Worm (Caenorhabditis elegans) whole organism, late embryonic: ENCODE data around the gene R05H5.3.

Experiments used
- C08G9.2 ChIP-seq: sonication (generic microtip); optimal IDR thresholded peaks from 2 replicates; lab custom pipeline; 2016; ENCODE audit warnings: mild to moderate bottlenecking, missing genetic modification characterization, moderate library complexity, missing compliant biosample characterization
- F13H6.1 ChIP-seq: sonication (generic microtip); optimal IDR thresholded peaks from 2 replicates; lab custom pipeline; 2016; ENCODE audit warnings: missing genetic modification characterization, missing compliant biosample characterization
- K02D7.2 ChIP-seq: sonication (generic microtip); optimal IDR thresholded peaks from 2 replicates; lab custom pipeline; 2017; ENCODE audit warnings: mild to moderate bottlenecking, missing genetic modification characterization, missing compliant biosample characterization
- T23F11.4 ChIP-seq: fragments of 200-800 bp; sonication (Bioruptor generic); optimal IDR thresholded peaks from 2 replicates; lab custom pipeline; 2018; ENCODE audit warnings: mild to moderate bottlenecking, missing genetic modification characterization, missing compliant biosample characterization
- Y22D7AL.16 ChIP-seq: sonication (generic microtip); optimal IDR thresholded peaks from 2 replicates; lab custom pipeline; 2016; ENCODE audit warnings: missing genetic modification characterization, missing compliant biosample characterization
- ahr-1 ChIP-seq: sonication (generic microtip); optimal IDR thresholded peaks from 2 replicates; lab custom pipeline; 2016; ENCODE audit warnings: missing genetic modification characterization, missing compliant biosample characterization
- ama-1 ChIP-seq: fragments of 150-350 bp; optimal IDR thresholded peaks from 2 replicates; lab custom pipeline; 2014
- ceh-14 ChIP-seq: sonication (generic microtip); optimal IDR thresholded peaks from 2 replicates; lab custom pipeline; 2016; ENCODE audit warnings: missing genotype, missing genetic modification characterization, missing compliant biosample characterization
- ceh-30 ChIP-seq: fragments of 150-350 bp; optimal IDR thresholded peaks from 2 replicates; lab custom pipeline; 2014; ENCODE audit warnings: missing biosample characterization, missing genetic modification characterization
- ceh-31 ChIP-seq: sonication (generic microtip); optimal IDR thresholded peaks from 2 replicates; lab custom pipeline; 2016; ENCODE audit warnings: missing genetic modification characterization, missing compliant biosample characterization
- ceh-34 ChIP-seq: sonication (generic microtip); optimal IDR thresholded peaks from 2 replicates; lab custom pipeline; 2016; ENCODE audit warnings: mild to moderate bottlenecking, missing genetic modification characterization, missing compliant biosample characterization
- ceh-45 ChIP-seq: fragments of 200-800 bp; sonication (Bioruptor generic); IDR thresholded peaks from 2 replicates; pipeline ENCODE4 v1.3.6; 2022; ENCODE audit warnings: missing genetic modification reagents, missing genetic modification characterization, missing compliant biosample characterization
- ceh-48 ChIP-seq: sonication (generic microtip); optimal IDR thresholded peaks from 2 replicates; lab custom pipeline; 2016; ENCODE audit warnings: missing genetic modification characterization, inconsistent platforms, missing compliant biosample characterization
- ceh-6 ChIP-seq: fragments of 200-800 bp; sonication (Bioruptor generic); optimal IDR thresholded peaks from 2 replicates; lab custom pipeline; 2018; ENCODE audit warnings: mild to moderate bottlenecking, missing genetic modification characterization, missing compliant biosample characterization
- dmd-4 ChIP-seq: sonication (generic microtip); optimal IDR thresholded peaks from 2 replicates; lab custom pipeline; 2016; ENCODE audit warnings: borderline replicate concordance, missing genetic modification characterization, missing compliant biosample characterization
- elt-2 ChIP-seq: sonication (generic microtip); optimal IDR thresholded peaks from 2 replicates; lab custom pipeline; 2016; ENCODE audit warnings: missing genetic modification reagents, missing genetic modification characterization, missing compliant biosample characterization
- elt-4 ChIP-seq: sonication (generic microtip); optimal IDR thresholded peaks from 2 replicates; lab custom pipeline; 2016; ENCODE audit warnings: missing genetic modification characterization, missing compliant biosample characterization
- ets-4 ChIP-seq: sonication (generic microtip); optimal IDR thresholded peaks from 2 replicates; lab custom pipeline; 2016; ENCODE audit warnings: missing genetic modification characterization, missing compliant biosample characterization
- eyg-1 ChIP-seq: sonication (generic microtip); optimal IDR thresholded peaks from 2 replicates; lab custom pipeline; 2016; ENCODE audit warnings: missing genotype, missing genetic modification characterization, missing compliant biosample characterization
- fax-1 ChIP-seq: sonication (generic microtip); optimal IDR thresholded peaks from 2 replicates; lab custom pipeline; 2016; ENCODE audit warnings: missing genotype, missing genetic modification characterization, missing compliant biosample characterization
- fkh-10 ChIP-seq: fragments of 150-350 bp; optimal IDR thresholded peaks from 2 replicates; lab custom pipeline; 2014; ENCODE audit warnings: missing biosample characterization, missing genetic modification reagents, missing genetic modification characterization
- gmeb-2 ChIP-seq: sonication (generic microtip); optimal IDR thresholded peaks from 2 replicates; lab custom pipeline; 2016; ENCODE audit warnings: missing genetic modification characterization, inconsistent platforms, missing compliant biosample characterization
- hlh-13 ChIP-seq: fragments of 200-800 bp; sonication (Bioruptor generic); optimal IDR thresholded peaks from 2 replicates; lab custom pipeline; 2018; ENCODE audit warnings: mild to moderate bottlenecking, missing genetic modification characterization, missing compliant biosample characterization
- hlh-15 ChIP-seq: sonication (generic microtip); optimal IDR thresholded peaks from 2 replicates; lab custom pipeline; 2016; ENCODE audit warnings: missing genetic modification characterization, missing compliant biosample characterization
- hlh-30 ChIP-seq: sonication (generic microtip); optimal IDR thresholded peaks from 2 replicates; lab custom pipeline; 2017; ENCODE audit warnings: antibody characterized with exemption, missing genetic modification characterization, missing compliant biosample characterization; ENCODE audit not compliant: insufficient read depth
- hlh-6 ChIP-seq: sonication (generic microtip); optimal IDR thresholded peaks from 2 replicates; lab custom pipeline; 2016; ENCODE audit warnings: missing genotype, missing genetic modification characterization, missing compliant biosample characterization
- hlh-8 ChIP-seq: sonication (generic microtip); optimal IDR thresholded peaks from 2 replicates; lab custom pipeline; 2016; ENCODE audit warnings: missing genotype, missing genetic modification characterization, missing compliant biosample characterization
- lim-6 ChIP-seq: sonication (generic microtip); optimal IDR thresholded peaks from 2 replicates; lab custom pipeline; 2016; ENCODE audit warnings: missing genetic modification characterization, missing compliant biosample characterization
- madf-2 ChIP-seq: sonication (generic microtip); optimal IDR thresholded peaks from 2 replicates; lab custom pipeline; 2017; ENCODE audit warnings: missing genetic modification characterization, missing compliant biosample characterization
- mec-3 ChIP-seq: sonication (generic microtip); optimal IDR thresholded peaks from 2 replicates; lab custom pipeline; 2016; ENCODE audit warnings: borderline replicate concordance, missing genetic modification characterization, missing compliant biosample characterization
- nfya-1 ChIP-seq: sonication (generic microtip); optimal IDR thresholded peaks from 2 replicates; lab custom pipeline; 2017; ENCODE audit warnings: missing genetic modification characterization, mild to moderate bottlenecking, missing compliant biosample characterization, antibody characterized with exemption, moderate library complexity
- nhr-11 ChIP-seq: fragments of 150-350 bp; optimal IDR thresholded peaks from 2 replicates; lab custom pipeline; 2014; ENCODE audit warnings: missing biosample characterization, missing genetic modification characterization
- nhr-232 ChIP-seq: sonication (generic microtip); optimal IDR thresholded peaks from 2 replicates; lab custom pipeline; 2016; ENCODE audit warnings: missing genetic modification characterization, missing compliant biosample characterization
- npax-4 ChIP-seq: sonication (generic microtip); optimal IDR thresholded peaks from 2 replicates; lab custom pipeline; 2016; ENCODE audit warnings: missing genetic modification characterization, missing compliant biosample characterization
- odd-2 ChIP-seq: sonication (generic microtip); optimal IDR thresholded peaks from 2 replicates; lab custom pipeline; 2017; ENCODE audit warnings: antibody characterized with exemption, mild to moderate bottlenecking, missing genetic modification characterization, missing compliant biosample characterization
- pat-9 ChIP-seq: fragments of 200-800 bp; sonication (Bioruptor generic); optimal IDR thresholded peaks from 2 replicates; lab custom pipeline; 2018; ENCODE audit warnings: mild to moderate bottlenecking, missing genetic modification characterization, moderate library complexity, missing compliant biosample characterization
- pax-1 ChIP-seq: fragments of 150-350 bp; optimal IDR thresholded peaks from 2 replicates; lab custom pipeline; 2014; ENCODE audit warnings: missing biosample characterization, missing genetic modification characterization
- pha-2 ChIP-seq: sonication (generic microtip); optimal IDR thresholded peaks from 2 replicates; lab custom pipeline; 2017; ENCODE audit warnings: mild to moderate bottlenecking, missing genetic modification characterization, missing compliant biosample characterization
- pha-4 ChIP-seq: fragments of 150-350 bp; optimal IDR thresholded peaks from 2 replicates; lab custom pipeline; 2018; ENCODE audit warnings: missing biosample characterization, missing genetic modification reagents, missing genetic modification characterization
- pqm-1 ChIP-seq: sonication (generic microtip); optimal IDR thresholded peaks from 2 replicates; lab custom pipeline; 2016; ENCODE audit warnings: missing genetic modification characterization, missing compliant biosample characterization
- pros-1 ChIP-seq: fragments of 150-350 bp; optimal IDR thresholded peaks from 2 replicates; lab custom pipeline; 2014; ENCODE audit warnings: missing biosample characterization, missing genetic modification reagents, missing genetic modification characterization
- ref-2 ChIP-seq: sonication (generic microtip); optimal IDR thresholded peaks from 2 replicates; lab custom pipeline; 2016; ENCODE audit warnings: missing genetic modification characterization, missing compliant biosample characterization
- sox-2 ChIP-seq: fragments of 200-800 bp; sonication (Bioruptor generic); IDR thresholded peaks from 2 replicates; pipeline ENCODE4 v1.3.6; 2022; ENCODE audit warnings: missing genetic modification reagents, missing genetic modification characterization, missing compliant biosample characterization
- sox-4 ChIP-seq: sonication (generic microtip); optimal IDR thresholded peaks from 2 replicates; lab custom pipeline; 2017; ENCODE audit warnings: mild to moderate bottlenecking, missing genetic modification characterization, inconsistent platforms, missing compliant biosample characterization
- syd-9 ChIP-seq: sonication (generic microtip); optimal IDR thresholded peaks from 2 replicates; lab custom pipeline; 2016; ENCODE audit warnings: mild to moderate bottlenecking, missing genetic modification characterization, moderate library complexity, missing compliant biosample characterization
- tbx-7 ChIP-seq: sonication (generic microtip); optimal IDR thresholded peaks from 2 replicates; lab custom pipeline; 2016; ENCODE audit warnings: missing genotype, missing genetic modification characterization, missing compliant biosample characterization
- unc-3 ChIP-seq, 2 experiments: fragments of 200-800 bp in 1 of 2; sonication (Bioruptor generic) in 1 of 2; sonication (generic microtip) in 1 of 2; conservative IDR thresholded peaks in 1 of 2; optimal IDR thresholded peaks in 1 of 2; 2 replicates each; pipeline versions ENCODE4 v1.3.6 to Lab custom; 2016 to 2022; ENCODE audit warnings: missing compliant biosample characterization in 2 of 2, missing genetic modification characterization in 2 of 2, missing genetic modification reagents in 1 of 2
- unc-42 ChIP-seq: sonication (generic microtip); optimal IDR thresholded peaks from 2 replicates; lab custom pipeline; 2016; ENCODE audit warnings: missing genotype, missing genetic modification characterization, missing compliant biosample characterization
- unc-55 ChIP-seq: sonication (generic microtip); optimal IDR thresholded peaks from 2 replicates; lab custom pipeline; 2017; ENCODE audit warnings: missing biosample characterization, missing genetic modification reagents, missing genetic modification characterization
- zip-5 ChIP-seq: sonication (generic microtip); optimal IDR thresholded peaks from 2 replicates; lab custom pipeline; 2016; ENCODE audit warnings: missing genetic modification characterization, missing compliant biosample characterization
- ztf-16 ChIP-seq: sonication (generic microtip); optimal IDR thresholded peaks from 2 replicates; lab custom pipeline; 2017; ENCODE audit warnings: missing genetic modification characterization, missing compliant biosample characterization

The R05H5.3 gene

ce11 chrII:10200759-10201158, 3.3 kb downstream of the R05H5.3 start, which contains the start of gene arv-1 (continued):
- TF ChIP-seq tbx-7 (tag; lab: Kevin White, UChicago) (peak; percentile 74), hlh-30 (tag; lab: Kevin White, UChicago) (no peak), npax-4 (tag; lab: Kevin White, UChicago) (no peak), syd-9 (tag; lab: Kevin White, UChicago) (no peak), ets-4 (peak; percentile 70), sox-2 (0 out of 2 replicates have a peak, but pooled peaks have one; percentile 22), fkh-10 (GFP tag; lab: Kevin White, UChicago) (no peak), ztf-16 (no peak)

DNA sequence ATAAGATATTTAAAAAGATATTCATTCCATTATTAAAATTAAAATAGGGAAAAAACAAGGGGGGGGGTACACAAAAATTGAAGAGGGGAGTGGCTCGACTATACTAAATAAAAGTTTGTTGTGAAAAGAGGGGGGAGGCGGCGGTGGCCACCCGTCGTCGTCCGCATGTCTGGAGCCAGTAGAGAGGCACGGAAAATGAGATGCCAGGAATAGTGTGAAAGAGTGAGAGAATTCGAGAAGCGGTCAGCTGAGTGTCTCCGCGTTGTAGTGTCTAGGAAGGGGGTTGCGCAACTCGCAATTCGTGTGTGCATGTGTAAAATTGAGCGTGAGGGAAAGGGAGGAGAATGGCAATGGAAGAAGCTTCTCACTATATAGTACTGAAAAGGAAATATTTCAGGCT, 4.8 kb downstream of the R05H5.3 start:
- no peak for TF ChIP-seq pha-4
- no peak for TF ChIP-seq ceh-6 (GFP tag; lab: Kevin White, UChicago)
- TF ChIP-seq syd-9 (tag; lab: Kevin White, UChicago) = peak; percentile 23
- TF ChIP-seq gmeb-2 (tag; lab: Kevin White, UChicago) = no peak
- no peak for TF ChIP-seq pax-1 (tag; lab: Kevin White, UChicago)
- no peak for TF ChIP-seq hlh-6 (tag; lab: Kevin White, UChicago)
- TF ChIP-seq odd-2 = no peak
- TF ChIP-seq ceh-34 = peak; percentile 61
- peak; percentile 37 for TF ChIP-seq madf-2
- TF ChIP-seq elt-2 (tag; lab: Kevin White, UChicago) = peak; percentile 10
- peak; percentile 51 for TF ChIP-seq hlh-8 (tag; lab: Kevin White, UChicago)
- TF ChIP-seq nfya-1 = peak; percentile 79
- TF ChIP-seq pqm-1 (tag; lab: Kevin White, UChicago) = no peak
- peak; percentile 4 for TF ChIP-seq hlh-13
- no peak for TF ChIP-seq dmd-4 (tag; lab: Kevin White, UChicago)
- no peak for TF ChIP-seq T23F11.4 (GFP tag; lab: Kevin White, UChicago)
- TF ChIP-seq npax-4 (tag; lab: Kevin White, UChicago) = no peak
- TF ChIP-seq ceh-14 = peak; percentile 49
- no peak for TF ChIP-seq sox-2
- TF ChIP-seq ama-1 (lab: Kevin White, UChicago) = no peak
- no peak for TF ChIP-seq ahr-1 (tag; lab: Kevin White, UChicago)
- TF ChIP-seq elt-4 (tag; lab: Kevin White, UChicago) = no peak
- peak; percentile 31 for TF ChIP-seq ets-4
- TF ChIP-seq pros-1 = no peak
- TF ChIP-seq pat-9 (tag; lab: Kevin White, UChicago) = no peak
- no peak for TF ChIP-seq hlh-15 (tag; lab: Kevin White, UChicago)
- no peak for TF ChIP-seq nhr-11 (tag; lab: Kevin White, UChicago)
- no peak for TF ChIP-seq Y22D7AL.16 (tag; lab: Kevin White, UChicago)
- TF ChIP-seq F13H6.1 (tag; lab: Kevin White, UChicago) = no peak
- TF ChIP-seq sox-4 (tag; lab: Kevin White, UChicago) = no peak
- no peak for TF ChIP-seq fax-1 (tag; lab: Kevin White, UChicago)
- TF ChIP-seq tbx-7 (tag; lab: Kevin White, UChicago) = no peak
- no peak for TF ChIP-seq K02D7.2 (tag; lab: Kevin White, UChicago)
- no peak for TF ChIP-seq eyg-1 (tag; lab: Kevin White, UChicago)
- TF ChIP-seq nhr-232 (tag; lab: Kevin White, UChicago) = no peak
- TF ChIP-seq fkh-10 (GFP tag; lab: Kevin White, UChicago) = no peak
- TF ChIP-seq ceh-30 (tag; lab: Kevin White, UChicago) = no peak
- peak; percentile 80 for TF ChIP-seq ceh-31
- TF ChIP-seq zip-5 = no peak
- no peak for TF ChIP-seq mec-3 (tag; lab: Kevin White, UChicago)
- peak; percentile 59 for TF ChIP-seq unc-42 (tag; lab: Kevin White, UChicago)
- no peak for TF ChIP-seq unc-3 (GFP tag; conservative IDR thresholded peaks at IDR 0.05; lab: Robert Waterston, UW)
- no peak for TF ChIP-seq unc-3 (tag; optimal IDR thresholded peaks at IDR 0.05; lab: Kevin White, UChicago)
- TF ChIP-seq C08G9.2 (tag; lab: Kevin White, UChicago) = no peak
- TF ChIP-seq ceh-45 (GFP tag; lab: Robert Waterston, UW) = no peak
- TF ChIP-seq ref-2 (tag; lab: Kevin White, UChicago) = peak; percentile 64
- TF ChIP-seq pha-2 (tag; lab: Kevin White, UChicago) = no peak
- TF ChIP-seq lim-6 (tag; lab: Kevin White, UChicago) = no peak
- no peak for TF ChIP-seq ceh-48 (tag; lab: Kevin White, UChicago)
- peak; percentile 52 for TF ChIP-seq unc-55
